Worm (Caenorhabditis elegans): Measurements from ENCODE around the gene nep-5.
"Not testable (repeated sequence)": the region's sequence is repeated elsewhere in the genome, so short reads cannot be mapped to it uniquely, and the experiment has no call there.

nep-5 gene

DNA sequence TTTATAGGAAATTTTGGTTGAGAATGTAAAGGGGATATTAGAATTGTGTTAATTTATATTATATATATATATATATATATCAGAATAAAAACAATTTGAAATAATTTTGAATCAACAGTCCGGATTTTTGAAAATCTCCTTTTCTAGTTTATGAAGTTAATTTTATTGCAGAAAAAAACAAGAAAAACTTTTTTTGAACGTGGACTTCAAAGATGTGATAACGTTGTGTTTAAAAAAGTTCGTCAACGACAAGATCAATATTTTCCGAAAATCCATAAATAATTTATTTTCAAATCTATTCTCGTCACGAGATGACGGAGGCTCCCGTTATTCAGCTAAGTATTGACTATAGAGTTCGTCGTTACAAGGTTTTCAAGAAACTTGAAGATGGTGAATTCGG, 49.6 kb downstream of the nep-5 start, which contains the start of gene C17C3.11:
Gene C17C3.11 (plus strand): TSS at position 301 of the 400 bp plus-strand sequence.
- no peak for TF ChIP-seq him-1 (tag; optimal IDR thresholded peaks at IDR 0.05)

DNA sequence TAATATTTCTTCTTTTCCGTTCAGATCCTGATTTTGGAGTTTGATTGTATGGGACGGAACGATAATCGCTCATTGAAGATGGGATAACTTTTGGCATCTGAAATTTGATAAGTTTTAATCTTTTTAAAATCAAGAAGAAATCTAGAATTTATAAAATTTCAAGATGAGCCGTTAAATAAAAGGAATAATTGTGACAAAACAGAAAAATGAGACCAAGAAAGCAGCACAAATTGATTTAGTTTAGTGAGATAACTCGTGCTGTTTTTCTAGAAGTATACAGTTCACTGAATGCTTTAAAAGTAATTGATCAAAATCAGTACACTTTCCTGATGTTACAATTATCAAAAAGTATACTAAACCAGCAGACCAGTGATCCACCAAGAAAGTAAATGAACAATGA, 52.2 kb downstream of the nep-5 start, which contains the start of gene hlh-27:
Gene hlh-27 (minus strand): TSS at position 101 of the 400 bp plus-strand sequence.
- not testable (repeated sequence) for TF ChIP-seq W03F9.2, him-1, dao-5 (tag; optimal IDR thresholded peaks at IDR 0.05)
